Fruit fly (Drosophila melanogaster): ENCODE data around the gene CG46426.
A peak's percentile ranks its signal among the peaks of the same experiment; 100 is the strongest.

CG46426 gene

DNA sequence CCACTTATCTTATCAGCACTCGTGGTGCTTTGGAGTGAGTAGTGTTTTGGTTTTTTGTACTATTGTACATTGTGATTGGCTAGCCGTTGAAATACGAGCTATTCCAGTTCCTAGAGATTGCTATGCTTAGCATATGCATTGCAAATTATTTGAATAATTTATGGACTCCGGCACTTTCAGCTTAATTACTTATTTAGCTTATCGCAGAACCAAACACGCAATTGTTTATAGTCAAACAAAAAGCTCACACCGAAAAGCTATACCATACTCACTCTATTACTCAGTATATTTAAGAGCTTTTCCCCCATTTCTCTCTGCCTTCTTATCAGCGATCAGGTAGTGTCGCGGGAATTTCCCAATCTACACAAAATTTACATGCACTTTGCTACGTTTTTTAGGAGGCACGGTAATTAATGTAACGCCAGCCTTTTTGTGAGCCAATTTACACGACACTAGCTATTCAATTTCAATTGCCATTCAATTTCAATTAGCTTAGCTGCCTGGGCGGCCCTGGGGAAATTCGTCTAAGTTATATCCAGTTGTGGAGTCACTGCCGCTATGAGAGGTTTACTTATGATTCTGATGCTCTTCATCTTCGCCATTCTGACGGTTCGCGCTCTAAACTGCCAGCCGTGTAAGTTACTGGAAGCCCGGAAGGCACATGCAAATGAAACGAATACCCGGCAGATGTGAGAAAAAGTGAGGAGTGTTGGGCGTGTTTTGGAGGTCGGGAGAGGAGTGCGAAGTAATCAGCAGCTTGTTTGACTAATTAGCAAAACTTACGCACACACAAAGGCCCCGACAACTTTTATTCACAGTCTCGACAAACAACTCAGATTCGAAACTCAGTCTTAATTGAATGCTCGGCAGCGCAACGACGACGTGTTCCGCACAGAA, at the start of gene CG46426, which contains the start of the genes CG44008, CG14933 and CG42486:
CG46426 (plus strand) TSS at position 538 of the 897 bp plus-strand sequence.
CG44008 (minus strand) TSS at position 155 of the 897 bp plus-strand sequence.
CG14933 (plus strand) TSS at position 538 of the 897 bp plus-strand sequence.
CG42486 (plus strand) TSS at position 847 of the 897 bp plus-strand sequence.
- no peak for TF ChIP-seq CG7045 (GFP tag; optimal IDR thresholded peaks at IDR 0.05)
- TF ChIP-seq pad (GFP tag; optimal IDR thresholded peaks at IDR 0.05): no peak
- peak; percentile 74 for TF ChIP-seq cic (GFP tag; optimal IDR thresholded peaks at IDR 0.05)
- TF ChIP-seq tj (GFP tag; optimal IDR thresholded peaks at IDR 0.05): peak; percentile 2
- TF ChIP-seq kay (GFP tag; ENCODE audit: borderline replicate concordance): peak; percentile 98

DNA sequence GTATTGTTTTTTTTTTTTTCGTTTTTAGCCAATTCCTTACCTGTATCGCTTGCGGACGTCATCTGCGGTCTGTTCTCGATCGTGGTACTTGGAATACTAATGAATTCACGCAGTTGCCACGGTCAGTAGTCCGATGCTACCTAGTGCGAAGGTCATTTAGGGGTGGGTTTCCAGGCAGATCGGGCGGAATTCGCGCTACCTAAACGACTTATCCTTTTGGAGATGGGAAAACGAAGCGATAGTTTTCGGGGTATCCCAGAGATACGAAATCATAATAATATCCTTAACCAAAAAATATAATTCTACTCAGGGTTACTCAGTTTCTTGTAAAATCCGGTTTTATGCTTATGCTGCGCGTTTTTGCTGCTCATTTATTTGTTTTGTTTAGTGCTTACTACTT, 48.6 kb upstream of the CG46426 start, which contains the start of gene CG14937:
CG14937 (minus strand) TSS at position 101 of the 400 bp plus-strand sequence.
- no peak for TF ChIP-seq tj (GFP tag; optimal IDR thresholded peaks at IDR 0.05)
- no peak for TF ChIP-seq Mnt (GFP tag; optimal IDR thresholded peaks at IDR 0.05)
- no peak for TF ChIP-seq CG11617 (GFP tag; optimal IDR thresholded peaks at IDR 0.05)
- TF ChIP-seq CG7101 (tag; optimal IDR thresholded peaks at IDR 0.05): no peak
- TF ChIP-seq CG1620 (GFP tag; optimal IDR thresholded peaks at IDR 0.05): no peak
- no peak for TF ChIP-seq CG14711 (tag; optimal IDR thresholded peaks at IDR 0.05)
- TF ChIP-seq CG33017 (tag; optimal IDR thresholded peaks at IDR 0.05): no peak
- TF ChIP-seq kay (GFP tag; ENCODE audit: borderline replicate concordance): no peak
- TF ChIP-seq Hr96 (GFP tag; optimal IDR thresholded peaks at IDR 0.05): no peak
- TF ChIP-seq pad (GFP tag; optimal IDR thresholded peaks at IDR 0.05): no peak
- no peak for TF ChIP-seq cic (GFP tag; optimal IDR thresholded peaks at IDR 0.05)
- no peak for TF ChIP-seq ovo (GFP tag; optimal IDR thresholded peaks at IDR 0.05)
- no peak for TF ChIP-seq Crg-1 (GFP tag; optimal IDR thresholded peaks at IDR 0.05)
- no peak for TF ChIP-seq cnc (optimal IDR thresholded peaks at IDR 0.05)
- TF ChIP-seq CG5204 (GFP tag; optimal IDR thresholded peaks at IDR 0.05): no peak
- no peak for TF ChIP-seq CG12768 (GFP tag; optimal IDR thresholded peaks at IDR 0.05)
- TF ChIP-seq toe (GFP tag; optimal IDR thresholded peaks at IDR 0.05): no peak
- no peak for TF ChIP-seq Clk (GFP tag; optimal IDR thresholded peaks at IDR 0.05)
- TF ChIP-seq CG7045 (GFP tag; optimal IDR thresholded peaks at IDR 0.05): no peak

DNA sequence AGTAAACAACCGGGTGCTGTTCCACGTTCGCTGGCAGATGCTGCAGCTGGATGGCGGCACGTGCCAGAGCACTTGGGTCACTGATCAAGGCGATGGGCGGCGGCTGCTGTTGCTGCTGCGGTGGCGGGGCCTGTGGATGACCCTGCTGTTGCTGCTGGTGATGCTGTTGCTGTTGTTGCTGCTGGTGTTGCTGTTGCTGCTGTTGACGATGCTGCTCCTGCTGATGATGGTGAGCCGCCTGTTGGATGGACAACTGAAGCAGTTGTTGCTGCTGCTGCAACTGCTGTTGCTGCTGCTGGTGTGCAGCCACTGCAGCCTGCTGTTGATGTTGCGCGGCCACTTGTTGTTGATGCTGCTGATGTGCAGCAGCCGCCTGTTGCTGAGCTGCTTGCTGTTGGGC, 45.5 kb upstream of the CG46426 start:
- no peak for TF ChIP-seq CG7101 (tag; optimal IDR thresholded peaks at IDR 0.05)
- TF ChIP-seq CG12768 (GFP tag; optimal IDR thresholded peaks at IDR 0.05): no peak
- TF ChIP-seq cnc (optimal IDR thresholded peaks at IDR 0.05): no peak
- no peak for TF ChIP-seq cic (GFP tag; optimal IDR thresholded peaks at IDR 0.05)
- no peak for TF ChIP-seq pad (GFP tag; optimal IDR thresholded peaks at IDR 0.05)
- no peak for TF ChIP-seq CG7045 (GFP tag; optimal IDR thresholded peaks at IDR 0.05)
- no peak for TF ChIP-seq CG5204 (GFP tag; optimal IDR thresholded peaks at IDR 0.05)
- no peak for TF ChIP-seq Hr96 (GFP tag; optimal IDR thresholded peaks at IDR 0.05)
- no peak for TF ChIP-seq CG33017 (tag; optimal IDR thresholded peaks at IDR 0.05)
- no peak for TF ChIP-seq CG11617 (GFP tag; optimal IDR thresholded peaks at IDR 0.05)
- TF ChIP-seq CG14711 (tag; optimal IDR thresholded peaks at IDR 0.05): no peak
- TF ChIP-seq tj (GFP tag; optimal IDR thresholded peaks at IDR 0.05): no peak

DNA sequence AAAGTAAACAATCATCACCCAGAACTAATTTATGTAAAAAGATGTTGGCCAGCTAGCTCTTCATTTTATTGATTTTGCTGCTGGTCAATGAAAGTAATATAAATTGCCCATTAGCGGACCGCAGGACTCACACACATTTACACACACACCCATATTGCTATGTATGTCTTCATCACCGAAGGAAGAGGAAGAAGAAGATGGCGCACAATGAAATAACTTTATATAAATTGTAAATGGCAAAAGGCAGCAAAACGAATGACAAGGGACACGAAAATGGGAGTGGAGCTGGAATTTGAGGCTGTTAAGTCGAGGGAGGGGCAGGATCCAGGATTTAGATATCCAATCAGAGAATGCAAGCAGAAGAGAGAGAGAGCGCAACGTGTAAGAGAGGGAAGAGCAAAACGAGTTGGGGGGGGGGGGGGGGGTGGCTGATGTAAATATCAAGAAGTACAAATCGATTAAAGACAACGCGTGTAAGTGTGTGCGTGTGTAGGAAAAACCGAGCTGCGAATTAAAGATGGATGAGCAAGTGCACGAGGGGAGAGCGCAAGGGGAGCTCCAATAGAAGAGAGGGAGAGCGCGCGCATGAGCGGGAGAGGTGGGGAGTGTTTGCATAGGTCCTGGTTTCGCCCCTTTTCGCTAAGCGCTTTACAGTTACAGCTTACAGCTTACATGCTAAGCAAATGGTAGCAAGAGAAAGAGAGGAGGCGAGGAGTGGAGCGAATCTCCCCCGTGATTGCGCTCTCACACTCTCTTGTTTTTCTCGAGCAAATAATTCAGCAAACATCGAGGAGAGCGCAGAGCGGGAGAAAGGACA, 38.2 kb upstream of the CG46426 start:
- TF ChIP-seq pad (GFP tag; optimal IDR thresholded peaks at IDR 0.05) (peak; percentile 93), Clk (GFP tag; optimal IDR thresholded peaks at IDR 0.05) (no peak), toe (GFP tag; optimal IDR thresholded peaks at IDR 0.05) (no peak)

DNA sequence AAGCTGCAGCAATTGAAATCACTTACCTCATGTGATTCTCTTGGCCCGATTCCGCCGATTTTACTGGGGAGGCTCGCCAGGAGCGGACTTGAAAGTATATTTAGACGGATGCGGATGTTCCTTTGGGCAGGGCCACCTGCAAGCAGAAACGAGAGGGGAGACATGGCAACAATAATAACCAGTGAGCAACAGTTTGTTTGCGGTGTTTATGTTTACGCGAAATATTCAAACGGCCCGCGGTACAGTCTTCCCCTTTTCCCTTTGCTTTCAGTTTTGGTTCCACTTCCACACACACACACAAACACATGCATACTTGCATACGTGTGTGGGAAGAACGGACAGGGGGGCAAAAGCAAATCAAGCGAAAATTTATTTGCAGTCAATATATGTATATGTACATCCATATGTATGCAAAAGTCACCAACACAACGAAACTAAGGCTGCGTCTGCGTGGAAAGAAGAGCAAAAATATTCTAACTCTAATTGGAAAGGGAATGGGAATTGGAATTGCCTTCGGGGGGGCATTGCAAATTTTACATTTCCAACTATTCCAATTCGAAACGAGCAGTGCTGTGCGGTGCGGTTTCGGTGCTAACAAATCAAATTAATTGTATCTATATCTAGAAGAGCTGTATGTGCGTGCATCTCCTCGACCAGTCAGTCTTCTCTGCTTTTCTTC, 36.5 kb upstream of the CG46426 start:
- TF ChIP-seq pad (GFP tag; optimal IDR thresholded peaks at IDR 0.05) (peak; percentile 81), CG33017 (tag; optimal IDR thresholded peaks at IDR 0.05) (no peak), CG7045 (GFP tag; optimal IDR thresholded peaks at IDR 0.05) (no peak), CG7101 (tag; optimal IDR thresholded peaks at IDR 0.05) (no peak), Clk (GFP tag; optimal IDR thresholded peaks at IDR 0.05) (peak; percentile 14), CG5204 (GFP tag; optimal IDR thresholded peaks at IDR 0.05) (peak; percentile 38)
